Worm (Caenorhabditis elegans) whole organism, young adult: Measurements from ENCODE around the gene F41E6.17.

Source experiments
- D2030.7 ChIP-seq: fragments of 200-800 bp; sonication (Bioruptor generic); IDR thresholded peaks from 2 replicates; pipeline ENCODE4 v1.3.6; 2022; ENCODE audit warnings: missing genetic modification reagents, missing genetic modification characterization, missing compliant biosample characterization
- ceh-40 ChIP-seq: fragments of 200-800 bp; sonication (Bioruptor generic); IDR thresholded peaks from 2 replicates; pipeline ENCODE4 v1.3.6; 2022; ENCODE audit warnings: missing genetic modification characterization, missing compliant biosample characterization
- die-1 ChIP-seq: sonication (generic microtip); optimal IDR thresholded peaks from 2 replicates; lab custom pipeline; 2016; ENCODE audit warnings: missing genotype, mild to moderate bottlenecking, missing genetic modification characterization, missing compliant biosample characterization
- lir-1 ChIP-seq: fragments of 200-800 bp; sonication (Bioruptor generic); conservative IDR thresholded peaks from 2 replicates; pipeline ENCODE4 v1.3.6; 2022; ENCODE audit warnings: missing genetic modification reagents, missing genetic modification characterization, missing compliant biosample characterization
- madf-6 ChIP-seq: fragments of 200-800 bp; sonication (Bioruptor generic); IDR thresholded peaks from 2 replicates; pipeline ENCODE4 v1.3.6; 2022; ENCODE audit warnings: missing genetic modification reagents, missing genetic modification characterization, missing compliant biosample characterization
- mxl-1 ChIP-seq: sonication (generic microtip); optimal IDR thresholded peaks from 2 replicates; lab custom pipeline; 2016; ENCODE audit warnings: missing genetic modification characterization, missing compliant biosample characterization
- nhr-27 ChIP-seq: fragments of 200-800 bp; sonication (Bioruptor generic); optimal IDR thresholded peaks from 2 replicates; lab custom pipeline; 2018; ENCODE audit warnings: mild to moderate bottlenecking, missing genetic modification characterization, moderate library complexity, missing compliant biosample characterization
- rcor-1 ChIP-seq: fragments of 200-800 bp; sonication (Bioruptor generic); IDR thresholded peaks from 2 replicates; pipeline ENCODE4 v1.3.6; 2022; ENCODE audit warnings: missing genetic modification reagents, missing genetic modification characterization, missing compliant biosample characterization
- rec-8 ChIP-seq, 2 experiments: sonication (generic microtip); optimal IDR thresholded peaks; 2 replicates each; lab custom pipeline; 2016; ENCODE audit warnings: mild to moderate bottlenecking in 2 of 2, missing genetic modification characterization in 2 of 2, missing genetic modification reagents in 2 of 2, missing genotype in 2 of 2, missing biosample characterization in 1 of 2, missing compliant biosample characterization in 1 of 2, moderate library complexity in 1 of 2
- snpc-4 ChIP-seq, 5 experiments: fragments of 150-350 bp in 1 of 5; sonication (generic microtip) in 4 of 5; optimal IDR thresholded peaks; 2 replicates each; lab custom pipeline; 2014 to 2018; ENCODE audit warnings: missing genetic modification characterization in 5 of 5, missing biosample characterization in 3 of 5, antibody characterized with exemption in 2 of 5, mild to moderate bottlenecking in 2 of 5, missing compliant biosample characterization in 2 of 5, missing genotype in 2 of 5, moderate library complexity in 2 of 5, missing genetic modification reagents in 1 of 5
- ztf-3 ChIP-seq: fragments of 200-800 bp; sonication (Bioruptor generic); optimal IDR thresholded peaks from 2 replicates; lab custom pipeline; 2018; ENCODE audit warnings: mild to moderate bottlenecking, missing genetic modification characterization, missing compliant biosample characterization

DNA sequence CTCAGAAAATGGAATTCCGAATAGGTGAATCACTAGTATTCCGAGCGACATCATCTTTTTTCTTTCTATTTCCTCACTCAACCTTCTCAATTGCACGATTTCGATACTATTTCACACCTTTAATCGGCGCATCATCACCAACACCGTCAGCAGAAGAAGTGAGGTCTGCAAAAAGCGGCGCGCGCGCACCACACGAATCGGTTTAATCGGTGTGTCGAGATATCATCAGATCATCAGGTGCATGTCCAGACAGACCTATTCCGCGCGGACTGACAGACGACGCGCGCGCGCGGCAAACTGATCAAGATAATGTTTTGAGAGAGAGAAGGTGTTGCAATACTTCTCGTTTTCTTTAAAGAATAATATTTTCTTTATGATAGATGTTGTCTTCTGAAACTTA, 36.6 kb downstream of the F41E6.17 start:
- TF ChIP-seq ztf-3 (GFP tag; lab: Kevin White, UChicago) (no peak), rcor-1 (GFP tag; lab: Robert Waterston, UW) (no peak), lir-1 (GFP tag; lab: Robert Waterston, UW) (no peak), ceh-40 (GFP tag; lab: Robert Waterston, UW) (no peak), madf-6 (GFP tag; lab: Robert Waterston, UW) (no peak), nhr-27 (tag; lab: Kevin White, UChicago) (no peak), mxl-1 (tag; lab: Kevin White, UChicago) (no peak), snpc-4 (GFP tag; optimal IDR thresholded peaks at IDR 0.05; lab: Kevin White, UChicago) (no peak), snpc-4 (tag; optimal IDR thresholded peaks at IDR 0.05; lab: Kevin White, UChicago) (no peak), die-1 (tag; lab: Kevin White, UChicago) (no peak), rec-8 (tag; optimal IDR thresholded peaks at IDR 0.05; lab: Kevin White, UChicago) (no peak), D2030.7 (GFP tag; lab: Robert Waterston, UW) (no peak)
